Fruit fly (Drosophila melanogaster): ENCODE results near the gene CG14331.

The CG14331 gene

DNA sequence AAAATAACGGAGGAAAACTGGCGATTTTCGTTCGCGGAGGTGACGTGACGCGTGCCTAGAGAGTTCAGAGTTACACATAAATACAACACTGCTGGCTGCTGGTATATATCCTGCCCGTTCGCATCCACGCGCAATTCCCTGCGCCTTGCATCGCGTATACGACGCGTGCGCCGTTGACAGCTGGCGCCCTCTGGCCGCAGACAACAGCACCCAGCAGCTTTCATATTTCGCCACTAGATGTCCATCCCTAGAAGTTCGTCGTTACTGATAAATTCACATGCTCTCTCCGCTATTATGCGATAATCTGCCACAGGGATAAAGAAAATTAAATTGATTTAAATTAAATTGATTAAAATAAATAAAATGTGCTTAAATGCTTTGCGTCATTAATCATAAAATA is 38.1 kb downstream of the CG14331 start, which contains the start of gene Sur-8:
Sur-8 (minus strand) TSS at position 82 of the 400 bp plus-strand sequence.
- TF ChIP-seq h (GFP tag; optimal IDR thresholded peaks at IDR 0.05) (peak; percentile 50), brk (GFP tag; optimal IDR thresholded peaks at IDR 0.05) (no peak), pan (optimal IDR thresholded peaks at IDR 0.05) (no peak), dsf (GFP tag; optimal IDR thresholded peaks at IDR 0.05; ENCODE audit: borderline replicate concordance) (no peak), sv (GFP tag; optimal IDR thresholded peaks at IDR 0.05) (peak; percentile 33), Hr83 (GFP tag; optimal IDR thresholded peaks at IDR 0.05; ENCODE audit: poor library complexity, severe bottlenecking) (peak; percentile 64), br (GFP tag; optimal IDR thresholded peaks at IDR 0.05) (peak; percentile 48), dmrt93B (GFP tag; optimal IDR thresholded peaks at IDR 0.05) (peak; percentile 25), rgr (GFP tag; optimal IDR thresholded peaks at IDR 0.05) (peak; percentile 54), lola (GFP tag; optimal IDR thresholded peaks at IDR 0.05) (no peak), ey (GFP tag; optimal IDR thresholded peaks at IDR 0.05) (peak; percentile 39), foxo (GFP tag; optimal IDR thresholded peaks at IDR 0.05) (peak in 1 of 2 experiments; percentile 57), HLH106 (tag; optimal IDR thresholded peaks at IDR 0.05) (peak; percentile 29), sage (GFP tag; optimal IDR thresholded peaks at IDR 0.05) (no peak), psq (GFP tag; optimal IDR thresholded peaks at IDR 0.05) (peak; percentile 26), fru (GFP tag; optimal IDR thresholded peaks at IDR 0.05) (peak; percentile 24), Rel (GFP tag; optimal IDR thresholded peaks at IDR 0.05) (no peak), Rel (tag; optimal IDR thresholded peaks at IDR 0.05) (no peak), OdsH (GFP tag; optimal IDR thresholded peaks at IDR 0.05) (peak; percentile 35), Myc (optimal IDR thresholded peaks at IDR 0.05) (peak; percentile 32)

DNA sequence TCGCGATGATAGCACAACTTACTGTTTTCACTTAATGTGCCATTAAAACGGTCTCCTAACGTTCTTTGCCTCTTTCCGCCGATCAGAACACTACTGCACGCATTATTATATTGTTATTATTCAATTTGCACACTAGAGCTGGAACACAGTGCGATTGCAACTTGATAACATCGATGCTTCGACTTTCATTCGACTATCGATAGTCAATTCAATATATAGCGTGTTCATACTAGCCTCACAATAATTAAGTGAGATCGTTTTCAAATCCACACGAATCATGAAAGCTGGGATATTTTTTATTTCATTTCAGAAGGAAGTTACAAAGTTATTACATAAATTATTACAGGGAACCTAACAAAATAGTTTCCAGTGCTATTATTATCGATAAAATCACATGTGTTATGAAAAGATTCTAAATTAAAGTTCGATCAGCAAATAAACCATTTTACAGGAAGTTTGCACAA is 39.2 kb downstream of the CG14331 start:
- TF ChIP-seq CG9705 (GFP tag; optimal IDR thresholded peaks at IDR 0.05) (no peak), HLH106 (tag; optimal IDR thresholded peaks at IDR 0.05) (peak; percentile 24), tai (GFP tag; optimal IDR thresholded peaks at IDR 0.05) (peak; percentile 77), lola (GFP tag; optimal IDR thresholded peaks at IDR 0.05) (no peak), Dfd (GFP tag; optimal IDR thresholded peaks at IDR 0.05) (no peak), CrebA (GFP tag; optimal IDR thresholded peaks at IDR 0.05; ENCODE audit: borderline replicate concordance) (no peak), rgr (GFP tag; optimal IDR thresholded peaks at IDR 0.05) (peak; percentile 35), Abd-B (GFP tag; optimal IDR thresholded peaks at IDR 0.05) (no peak), Myc (optimal IDR thresholded peaks at IDR 0.05) (no peak), woc (GFP tag; optimal IDR thresholded peaks at IDR 0.05) (peak; percentile 35), Vsx2 (GFP tag; optimal IDR thresholded peaks at IDR 0.05; ENCODE audit: partially characterized antibody) (no peak), dsf (GFP tag; optimal IDR thresholded peaks at IDR 0.05; ENCODE audit: borderline replicate concordance) (peak; percentile 12), ey (GFP tag; optimal IDR thresholded peaks at IDR 0.05) (peak; percentile 21), OdsH (GFP tag; optimal IDR thresholded peaks at IDR 0.05) (no peak), sv (GFP tag; optimal IDR thresholded peaks at IDR 0.05) (peak; percentile 35), br (GFP tag; optimal IDR thresholded peaks at IDR 0.05) (no peak), dl (GFP tag; optimal IDR thresholded peaks at IDR 0.05; ENCODE audit: insufficient read depth in 1 of 2, partially characterized antibody in 2 of 2) (no peak), N (GFP tag; optimal IDR thresholded peaks at IDR 0.05) (peak; percentile 89), Hr78 (GFP tag; optimal IDR thresholded peaks at IDR 0.05) (no peak), Hr83 (GFP tag; optimal IDR thresholded peaks at IDR 0.05; ENCODE audit: poor library complexity, severe bottlenecking) (no peak), psq (GFP tag; optimal IDR thresholded peaks at IDR 0.05) (no peak), Jra (GFP tag; optimal IDR thresholded peaks at IDR 0.05) (no peak), jim (GFP tag; optimal IDR thresholded peaks at IDR 0.05) (no peak), GATAd (GFP tag; optimal IDR thresholded peaks at IDR 0.05) (no peak), Dif (GFP tag; optimal IDR thresholded peaks at IDR 0.05; ENCODE audit: partially characterized antibody) (no peak), fru (GFP tag; optimal IDR thresholded peaks at IDR 0.05) (peak; percentile 45), sage (GFP tag; optimal IDR thresholded peaks at IDR 0.05) (no peak), brk (GFP tag; optimal IDR thresholded peaks at IDR 0.05) (peak; percentile 45), Sp1 (GFP tag; optimal IDR thresholded peaks at IDR 0.05) (no peak), Mio (GFP tag; optimal IDR thresholded peaks at IDR 0.05) (no peak), Rel (GFP tag; optimal IDR thresholded peaks at IDR 0.05) (no peak), Rel (tag; optimal IDR thresholded peaks at IDR 0.05) (peak; percentile 29), dmrt93B (GFP tag; optimal IDR thresholded peaks at IDR 0.05) (no peak), CG32264 (GFP tag; optimal IDR thresholded peaks at IDR 0.05) (no peak), Hnf4 (GFP tag; optimal IDR thresholded peaks at IDR 0.05) (peak; percentile 34), h (GFP tag; optimal IDR thresholded peaks at IDR 0.05) (peak; percentile 32), pan (optimal IDR thresholded peaks at IDR 0.05) (no peak), usp (GFP tag; optimal IDR thresholded peaks at IDR 0.05) (no peak), foxo (GFP tag; optimal IDR thresholded peaks at IDR 0.05) (peak in 1 of 2 experiments; percentile 45)
